ENCODE assay signal across 5 worm cellular contexts in genomic region chrII:7104794-7105613, ce11.
A peak's percentile ranks its signal among the peaks of the same experiment; 100 is the strongest.
TF ChIP-seq lines count a peak whose summit lies in the region.

Gene farl-11, minus strand, starts transcription at chrII:7105035.
Gene rpl-33, plus strand, starts transcription at chrII:7105563.

TF ChIP-seq in whole organism, L1 larva, 84 proteins besides CTCF, POLR2A, EP300 and RAD21 (continues in another document):
- TF ChIP-seq xbp-1 (tag; optimal IDR thresholded peaks at IDR 0.05; lab: Kevin White, UChicago) (peak; percentile 81), lsy-2 (tag; optimal IDR thresholded peaks at IDR 0.05; lab: Kevin White, UChicago) (peak; percentile 98 to 100), fos-1 (tag; optimal IDR thresholded peaks at IDR 0.05; lab: Kevin White, UChicago) (peak; percentile 89), ceh-63 (GFP tag; optimal IDR thresholded peaks at IDR 0.05; lab: Kevin White, UChicago) (no peak), rnt-1 (tag; optimal IDR thresholded peaks at IDR 0.05; lab: Kevin White, UChicago) (peak; percentile 78), nhr-90 (tag; optimal IDR thresholded peaks at IDR 0.05; lab: Kevin White, UChicago; ENCODE audit: poor library complexity) (peak; percentile 68), mep-1 (tag; optimal IDR thresholded peaks at IDR 0.05; lab: Kevin White, UChicago) (peak; percentile 96), snpc-4 (tag; optimal IDR thresholded peaks at IDR 0.05; lab: Kevin White, UChicago) (peak; percentile 73), ets-5 (GFP tag; IDR thresholded peaks at IDR 0.05; lab: Robert Waterston, UW) (no peak), lin-35 (GFP tag; optimal IDR thresholded peaks at IDR 0.05; lab: Kevin White, UChicago) (peak; percentile 83 to 93), nhr-19 (GFP tag; conservative IDR thresholded peaks at IDR 0.05; lab: Robert Waterston, UW) (peak; percentile 77), ces-1 (GFP tag; optimal IDR thresholded peaks at IDR 0.05; lab: Kevin White, UChicago) (no peak), nhr-237 (tag; optimal IDR thresholded peaks at IDR 0.05; lab: Kevin White, UChicago) (peak; percentile 87), C34B4.2 (tag; optimal IDR thresholded peaks at IDR 0.05; lab: Kevin White, UChicago) (no peak), ama-1 (optimal IDR thresholded peaks at IDR 0.05; lab: Kevin White, UChicago) (peak; percentile 62), ztf-11 (tag; optimal IDR thresholded peaks at IDR 0.05; lab: Kevin White, UChicago) (peak in 1 of 2 experiments; percentile 57), jun-1 (tag; optimal IDR thresholded peaks at IDR 0.05; lab: Kevin White, UChicago) (peak; percentile 60), unc-98 (GFP tag; IDR thresholded peaks at IDR 0.05; lab: Robert Waterston, UW) (no peak)

TF ChIP-seq in whole organism, L3 larva, 47 proteins besides CTCF, POLR2A, EP300 and RAD21 (continues in another document):
- TF ChIP-seq nhr-25 (tag; optimal IDR thresholded peaks at IDR 0.05; lab: Kevin White, UChicago) (peak; percentile 90), nhr-67 (tag; optimal IDR thresholded peaks at IDR 0.05; lab: Kevin White, UChicago) (no peak), tbx-2 (tag; optimal IDR thresholded peaks at IDR 0.05; lab: Kevin White, UChicago) (no peak), lsy-12 (tag; optimal IDR thresholded peaks at IDR 0.05; lab: Kevin White, UChicago) (peak; percentile 21), unc-39 (tag; optimal IDR thresholded peaks at IDR 0.05; lab: Kevin White, UChicago) (no peak), skn-1 (tag; optimal IDR thresholded peaks at IDR 0.05; lab: Kevin White, UChicago) (peak; percentile 36), egl-27 (tag; optimal IDR thresholded peaks at IDR 0.05; lab: Kevin White, UChicago) (no peak), fos-1 (tag; optimal IDR thresholded peaks at IDR 0.05; lab: Kevin White, UChicago) (no peak), nhr-28 (tag; optimal IDR thresholded peaks at IDR 0.05; lab: Kevin White, UChicago) (no peak), nfya-1 (tag; optimal IDR thresholded peaks at IDR 0.05; lab: Kevin White, UChicago; ENCODE audit: insufficient read depth) (peak; percentile 97), egl-5 (tag; optimal IDR thresholded peaks at IDR 0.05; lab: Kevin White, UChicago) (peak; percentile 86), ztf-4 (tag; optimal IDR thresholded peaks at IDR 0.05; lab: Kevin White, UChicago) (no peak), nhr-23 (tag; optimal IDR thresholded peaks at IDR 0.05; lab: Kevin White, UChicago) (peak; percentile 93), elt-3 (tag; optimal IDR thresholded peaks at IDR 0.05; lab: Kevin White, UChicago) (no peak), sea-2 (GFP tag; optimal IDR thresholded peaks at IDR 0.05; lab: Kevin White, UChicago) (no peak), unc-62 (GFP tag; optimal IDR thresholded peaks at IDR 0.05; lab: Kevin White, UChicago) (no peak), ceh-9 (tag; optimal IDR thresholded peaks at IDR 0.05; lab: Kevin White, UChicago) (no peak), ama-1 (optimal IDR thresholded peaks at IDR 0.05; lab: Kevin White, UChicago) (peak; percentile 46), ceh-28 (tag; optimal IDR thresholded peaks at IDR 0.05; lab: Kevin White, UChicago) (peak; percentile 38), nhr-237 (tag; optimal IDR thresholded peaks at IDR 0.05; lab: Kevin White, UChicago) (no peak)

TF ChIP-seq in whole organism, early embryonic, 17 proteins besides CTCF, POLR2A, EP300 and RAD21:
- no peak for TF ChIP-seq sea-1 (GFP tag; conservative IDR thresholded peaks at IDR 0.05; lab: Robert Waterston, UW)
- TF ChIP-seq scrt-1 (GFP tag; IDR thresholded peaks at IDR 0.05; lab: Robert Waterston, UW): no peak
- peak; percentile 51 for TF ChIP-seq F13C5.2 (tag; optimal IDR thresholded peaks at IDR 0.05; lab: Kevin White, UChicago)
- TF ChIP-seq flt-1 (GFP tag; IDR thresholded peaks at IDR 0.05; lab: Robert Waterston, UW): 0 out of 2 replicates have a peak, but pooled peaks have one; percentile 27

TF ChIP-seq in whole organism, midembryonic, 9 proteins besides CTCF, POLR2A, EP300 and RAD21:
- TF ChIP-seq ref-1 (GFP tag; conservative IDR thresholded peaks at IDR 0.05; lab: Robert Waterston, UW): no peak
- TF ChIP-seq ztf-23 (GFP tag; IDR thresholded peaks at IDR 0.05; lab: Robert Waterston, UW): peak; percentile 57; the same call in 1 of the 2 replicates
- TF ChIP-seq ztf-29 (GFP tag; IDR thresholded peaks at IDR 0.05; lab: Robert Waterston, UW): no peak
- TF ChIP-seq klf-2 (GFP tag; conservative IDR thresholded peaks at IDR 0.05; lab: Robert Waterston, UW): no peak
- TF ChIP-seq med-1 (GFP tag; optimal IDR thresholded peaks at IDR 0.05; lab: Kevin White, UChicago; ENCODE audit: insufficient read depth): no peak
- TF ChIP-seq cog-1 (tag; optimal IDR thresholded peaks at IDR 0.05; lab: Kevin White, UChicago): no peak
- no peak for TF ChIP-seq tab-1 (GFP tag; IDR thresholded peaks at IDR 0.05; lab: Robert Waterston, UW)
- TF ChIP-seq flt-1 (GFP tag; IDR thresholded peaks at IDR 0.05; lab: Robert Waterston, UW): 0 out of 2 replicates have a peak, but pooled peaks have one; percentile 32
- TF ChIP-seq T22C8.4 (GFP tag; IDR thresholded peaks at IDR 0.05; lab: Robert Waterston, UW): no peak

TF ChIP-seq in whole organism, young adult, 124 proteins besides CTCF, POLR2A, EP300 and RAD21 (continues in another document):
- TF ChIP-seq pha-4 (tag; optimal IDR thresholded peaks at IDR 0.05; lab: Kevin White, UChicago) (peak; percentile 76), lin-54 (GFP tag; optimal IDR thresholded peaks at IDR 0.05; lab: Kevin White, UChicago) (peak; percentile 31), madf-3 (GFP tag; IDR thresholded peaks at IDR 0.05; lab: Robert Waterston, UW) (no peak), Y67H2A.10 (GFP tag; conservative IDR thresholded peaks at IDR 0.05; lab: Robert Waterston, UW) (no peak), ekl-4 (GFP tag; IDR thresholded peaks at IDR 0.05; lab: Robert Waterston, UW) (no peak), tbp1 (GFP tag; optimal IDR thresholded peaks at IDR 0.05; lab: Kevin White, UChicago) (peak; percentile 29), bed-1 (GFP tag; IDR thresholded peaks at IDR 0.05; lab: Robert Waterston, UW) (no peak), ceh-27 (GFP tag; optimal IDR thresholded peaks at IDR 0.05; lab: Kevin White, UChicago) (peak; percentile 25), attf-5 (GFP tag; optimal IDR thresholded peaks at IDR 0.05; lab: Kevin White, UChicago) (peak; percentile 72), F33H1.4 (GFP tag; IDR thresholded peaks at IDR 0.05; lab: Robert Waterston, UW) (peak; percentile 57), snpc-1.3 (tag; optimal IDR thresholded peaks at IDR 0.05; lab: Kevin White, UChicago; ENCODE audit: insufficient read depth) (peak; percentile 59), nhr-80 (tag; optimal IDR thresholded peaks at IDR 0.05; lab: Kevin White, UChicago) (peak; percentile 48), cebp-2 (GFP tag; IDR thresholded peaks at IDR 0.05; lab: Robert Waterston, UW) (no peak), nfya-2 (GFP tag; IDR thresholded peaks at IDR 0.05; lab: Robert Waterston, UW) (no peak), let-607 (tag; optimal IDR thresholded peaks at IDR 0.05; lab: Kevin White, UChicago) (no peak), unc-62 (GFP tag; optimal IDR thresholded peaks at IDR 0.05; lab: Kevin White, UChicago) (no peak), C17E4.6 (GFP tag; IDR thresholded peaks at IDR 0.05; lab: Robert Waterston, UW) (no peak), attf-3 (GFP tag; conservative IDR thresholded peaks at IDR 0.05; lab: Robert Waterston, UW) (peak; percentile 99), ztf-3 (GFP tag; optimal IDR thresholded peaks at IDR 0.05; lab: Kevin White, UChicago) (no peak), aptf-2 (GFP tag; conservative IDR thresholded peaks at IDR 0.05; lab: Robert Waterston, UW) (0 out of 2 replicates have a peak, but pooled peaks have one; percentile 33), lsl-1 (GFP tag; optimal IDR thresholded peaks at IDR 0.05; lab: Kevin White, UChicago) (peak; percentile 73), ztf-18 (tag; optimal IDR thresholded peaks at IDR 0.05; lab: Kevin White, UChicago) (peak; percentile 43), rcor-1 (GFP tag; IDR thresholded peaks at IDR 0.05; lab: Robert Waterston, UW) (no peak), nhr-179 (tag; optimal IDR thresholded peaks at IDR 0.05; lab: Kevin White, UChicago) (no peak), snpc-4 (GFP tag; optimal IDR thresholded peaks at IDR 0.05; lab: Kevin White, UChicago) (no peak), snpc-4 (tag; optimal IDR thresholded peaks at IDR 0.05; lab: Kevin White, UChicago) (peak in 3 of 4 experiments; percentile 33 to 65 (median 33)), pbrm-1 (GFP tag; IDR thresholded peaks at IDR 0.05; lab: Robert Waterston, UW) (0 out of 2 replicates have a peak, but pooled peaks have one; percentile 17), K12H6.12 (tag; optimal IDR thresholded peaks at IDR 0.05; lab: Kevin White, UChicago) (peak; percentile 56), ets-4 (GFP tag; optimal IDR thresholded peaks at IDR 0.05; lab: Kevin White, UChicago) (no peak), F23B12.7 (tag; optimal IDR thresholded peaks at IDR 0.05; lab: Kevin White, UChicago; ENCODE audit: insufficient read depth) (peak; percentile 89), cebp-1 (GFP tag; IDR thresholded peaks at IDR 0.05; lab: Robert Waterston, UW) (no peak), cebp-1 (tag; optimal IDR thresholded peaks at IDR 0.05; lab: Kevin White, UChicago) (peak; percentile 43), T07F8.4 (tag; optimal IDR thresholded peaks at IDR 0.05; lab: Kevin White, UChicago) (no peak), tlf-1 (GFP tag; optimal IDR thresholded peaks at IDR 0.05; lab: Kevin White, UChicago) (no peak), chd-7 (tag; optimal IDR thresholded peaks at IDR 0.05; lab: Kevin White, UChicago) (no peak), dox-1 (GFP tag; IDR thresholded peaks at IDR 0.05; lab: Robert Waterston, UW) (0 out of 2 replicates have a peak, but pooled peaks have one; percentile 16), hsf-1 (GFP tag; IDR thresholded peaks at IDR 0.05; lab: Robert Waterston, UW) (no peak), ceh-40 (GFP tag; IDR thresholded peaks at IDR 0.05; lab: Robert Waterston, UW) (no peak), zfh-2 (GFP tag; conservative IDR thresholded peaks at IDR 0.05; lab: Robert Waterston, UW) (no peak), lin-26 (GFP tag; IDR thresholded peaks at IDR 0.05; lab: Robert Waterston, UW) (no peak), nfya-1 (tag; optimal IDR thresholded peaks at IDR 0.05; lab: Kevin White, UChicago; ENCODE audit: borderline replicate concordance, insufficient read depth) (no peak), efl-1 (GFP tag; optimal IDR thresholded peaks at IDR 0.05; lab: Kevin White, UChicago) (peak; percentile 18), ceh-79 (tag; optimal IDR thresholded peaks at IDR 0.05; lab: Kevin White, UChicago) (no peak), egl-44 (GFP tag; IDR thresholded peaks at IDR 0.05; lab: Robert Waterston, UW) (no peak), ceh-58 (GFP tag; IDR thresholded peaks at IDR 0.05; lab: Robert Waterston, UW) (no peak), hrde-1 (tag; optimal IDR thresholded peaks at IDR 0.05; lab: Kevin White, UChicago; ENCODE audit: borderline replicate concordance) (no peak)

Comparison
In these comparisons a context has a peak if more than half of its experiments do, and no peak if none do; other contexts are left out.
1. Of the 8 proteins assayed by ChIP-seq in both whole organism, young adult and whole organism, L1 larva: peak only in whole organism, young adult: none; only in whole organism, L1 larva: ama-1, dpl-1, nhr-90 and unc-130; in both: efl-1 and snpc-4; in neither: 1; mixed calls (peak in some experiments, not most) for 1.